Worm (Caenorhabditis elegans) whole organism, L4/young adult: ENCODE measurements around the gene F38A6.4.

ENCODE experiments used
- dao-5 ChIP-seq: sonication (generic microtip); optimal IDR thresholded peaks from 2 replicates; lab custom pipeline; 2016; ENCODE audit warnings: missing genotype, missing genetic modification characterization, moderate library complexity, missing compliant biosample characterization
- him-1 ChIP-seq: sonication (generic microtip); optimal IDR thresholded peaks from 2 replicates; lab custom pipeline; 2016; ENCODE audit warnings: missing genotype, missing genetic modification reagents, missing genetic modification characterization, missing compliant biosample characterization

ce11 chrV:20814424-20814823 lies 39.3 kb upstream of the F38A6.4 start, which contains the start of gene Y44A6D.7:
- no peak for TF ChIP-seq him-1
- no peak for TF ChIP-seq dao-5
